Worm (Caenorhabditis elegans) whole organism, mixed stage, embryonic: ENCODE measurements around the gene C33D3.3.

Experiments used
- ces-1 ChIP-seq: fragments of 150-350 bp; optimal IDR thresholded peaks from 2 replicates; lab custom pipeline; 2014; ENCODE audit warnings: missing biosample characterization, missing genetic modification reagents, missing genetic modification characterization
- drap-1 ChIP-seq: fragments of 200-800 bp; sonication (Bioruptor generic); optimal IDR thresholded peaks from 3 replicates; lab custom pipeline; 2018; ENCODE audit warnings: mild to moderate bottlenecking, missing genetic modification characterization, missing compliant biosample characterization
- lin-13 ChIP-seq: fragments of 150-350 bp; optimal IDR thresholded peaks from 2 replicates; lab custom pipeline; 2014; ENCODE audit warnings: missing biosample characterization, missing genetic modification characterization
- lsy-2 ChIP-seq: fragments of 150-350 bp; optimal IDR thresholded peaks from 2 replicates; lab custom pipeline; 2014; ENCODE audit warnings: missing biosample characterization, missing genetic modification characterization
- nhr-28 ChIP-seq: fragments of 150-350 bp; optimal IDR thresholded peaks from 2 replicates; lab custom pipeline; 2014; ENCODE audit warnings: missing biosample characterization, missing genetic modification characterization
- nhr-76 ChIP-seq: sonication (generic microtip); optimal IDR thresholded peaks from 2 replicates; lab custom pipeline; 2017; ENCODE audit warnings: missing biosample characterization, missing genetic modification characterization
- snpc-4 ChIP-seq: fragments of 150-350 bp; optimal IDR thresholded peaks from 2 replicates; lab custom pipeline; 2014; ENCODE audit warnings: missing biosample characterization, missing genetic modification characterization
- tbx-8 ChIP-seq: fragments of 200-800 bp; sonication (Bioruptor generic); optimal IDR thresholded peaks from 2 replicates; lab custom pipeline; 2018; ENCODE audit warnings: mild to moderate bottlenecking, missing genetic modification characterization, moderate library complexity, missing compliant biosample characterization
- unc-62 ChIP-seq: fragments of 150-350 bp; optimal IDR thresholded peaks from 2 replicates; lab custom pipeline; 2014; ENCODE audit warnings: missing biosample characterization, missing genetic modification reagents, missing genetic modification characterization
- zip-8 ChIP-seq: fragments of 150-350 bp; optimal IDR thresholded peaks from 2 replicates; lab custom pipeline; 2014; ENCODE audit warnings: missing biosample characterization, missing genetic modification characterization
- ztf-11 ChIP-seq: fragments of 150-350 bp; optimal IDR thresholded peaks from 2 replicates; lab custom pipeline; 2014; ENCODE audit warnings: missing biosample characterization, missing genetic modification characterization

- TF ChIP-seq ztf-11 (tag; lab: Kevin White, UChicago) (no peak), tbx-8 (GFP tag; lab: Kevin White, UChicago) (no peak), unc-62 (GFP tag; lab: Kevin White, UChicago) (no peak), nhr-76 (tag; lab: Kevin White, UChicago) (no peak), snpc-4 (no peak), nhr-28 (tag; lab: Kevin White, UChicago) (no peak), zip-8 (tag; lab: Kevin White, UChicago) (no peak), lin-13 (no peak), lsy-2 (tag; lab: Kevin White, UChicago) (no peak), drap-1 (GFP tag; lab: Kevin White, UChicago) (no peak), ces-1 (GFP tag; lab: Kevin White, UChicago) (no peak)
Observed at ce11 chrX:10444705-10445104, 40.4 kb upstream of the C33D3.3 start, which contains the start of gene C39B10.4.
